Worm (Caenorhabditis elegans) whole organism, L3 larva: ENCODE results near the gene pals-31.

Experiments
- ceh-82 ChIP-seq: fragments of 150-350 bp; optimal IDR thresholded peaks from 2 replicates; lab custom pipeline; 2014; ENCODE audit warnings: missing biosample characterization, missing genetic modification characterization
- fos-1 ChIP-seq: fragments of 150-350 bp; optimal IDR thresholded peaks from 2 replicates; lab custom pipeline; 2014; ENCODE audit warnings: missing biosample characterization, missing genetic modification characterization
- lin-15B ChIP-seq: fragments of 150-350 bp; optimal IDR thresholded peaks from 2 replicates; lab custom pipeline; 2014; ENCODE audit warnings: missing biosample characterization, missing genetic modification characterization
- mml-1 ChIP-seq: fragments of 150-350 bp; sonication (generic microtip); optimal IDR thresholded peaks from 3 replicates; lab custom pipeline; 2014; ENCODE audit warnings: missing biosample characterization, missing genetic modification characterization
- unc-39 ChIP-seq: sonication (generic microtip); optimal IDR thresholded peaks from 4 replicates; lab custom pipeline; 2017; ENCODE audit warnings: missing biosample characterization, missing genetic modification characterization
- unc-62 ChIP-seq: fragments of 150-350 bp; sonication (generic microtip); optimal IDR thresholded peaks from 4 replicates; lab custom pipeline; 2014; ENCODE audit warnings: missing biosample characterization, missing genetic modification reagents, missing genetic modification characterization

DNA sequence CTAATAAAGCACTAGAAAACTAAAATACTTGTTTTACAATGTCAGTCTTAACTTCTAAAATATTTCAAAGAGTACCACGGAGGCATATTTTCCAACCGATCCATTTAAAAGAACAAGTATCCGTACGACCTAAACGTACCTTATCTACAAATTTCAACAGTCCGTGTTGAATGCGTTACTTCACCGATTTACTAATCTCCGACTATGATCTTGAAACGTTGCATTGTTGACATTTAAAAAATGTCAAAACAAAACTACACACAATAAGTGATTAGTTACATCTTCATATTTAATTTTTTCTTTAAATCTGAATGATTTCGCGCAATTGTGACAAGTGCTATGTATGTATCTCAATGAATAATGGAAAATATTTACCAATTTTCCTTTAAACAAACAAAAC, 38.6 kb upstream of the pals-31 start:
- TF ChIP-seq unc-39 (tag; lab: Kevin White, UChicago) (no peak), ceh-82 (tag; lab: Kevin White, UChicago) (no peak), unc-62 (no peak), fos-1 (no peak), lin-15B (no peak), mml-1 (tag; lab: Kevin White, UChicago) (no peak)
